Worm (Caenorhabditis elegans): ENCODE measurements around the gene nhr-150.

DNA sequence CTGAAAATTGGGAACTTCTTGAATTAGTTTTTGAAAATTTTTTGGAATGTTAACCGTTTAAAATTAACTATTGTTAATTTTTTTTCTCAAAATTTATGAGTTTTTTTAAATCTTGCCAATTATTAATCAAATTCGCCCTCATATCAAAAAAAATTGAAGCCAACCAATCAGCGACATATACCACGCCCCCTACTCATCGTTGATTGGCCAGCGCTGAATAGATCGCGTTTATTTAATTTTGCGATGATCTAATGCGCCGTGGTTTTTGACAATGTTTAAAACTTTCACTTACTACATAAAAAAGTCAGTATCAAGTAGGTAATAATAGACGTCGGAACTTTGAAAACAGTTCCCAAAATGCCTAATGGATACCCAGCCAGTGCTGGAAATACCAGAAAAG, 38.9 kb downstream of the nhr-150 start:
- TF ChIP-seq pag-3 (tag; optimal IDR thresholded peaks at IDR 0.05; ENCODE audit: borderline replicate concordance) (no peak), elt-2 (tag; optimal IDR thresholded peaks at IDR 0.05) (no peak), ets-4 (tag; optimal IDR thresholded peaks at IDR 0.05) (no peak), ceh-9 (tag; optimal IDR thresholded peaks at IDR 0.05) (no peak), fkh-10 (GFP tag; optimal IDR thresholded peaks at IDR 0.05) (no peak), pqm-1 (tag; optimal IDR thresholded peaks at IDR 0.05) (no peak)
